Fruit fly (Drosophila melanogaster): Measurements from ENCODE around the gene cad.

The cad gene

dm6 chr2L:20797515-20797847 lies 26.9 kb downstream of the cad start, which contains the start of gene CG9328:
Gene CG9328 (plus strand): TSS chr2L:20797715.
- TF ChIP-seq CG12391 (tag; optimal IDR thresholded peaks at IDR 0.05) = peak; percentile 39
- TF ChIP-seq oc (tag; optimal IDR thresholded peaks at IDR 0.05) = peak; percentile 72
- peak; percentile 68 for TF ChIP-seq Ets65A (GFP tag)
- no peak for TF ChIP-seq ttk (GFP tag; IDR thresholded peaks at IDR 0.05)
- TF ChIP-seq CG6254 (GFP tag; optimal IDR thresholded peaks at IDR 0.05) = no peak
- peak; percentile 45 for TF ChIP-seq Meics (GFP tag; optimal IDR thresholded peaks at IDR 0.05)
- no peak for TF ChIP-seq zen (tag; optimal IDR thresholded peaks at IDR 0.05)
- no peak for TF ChIP-seq E2f2 (GFP tag; IDR thresholded peaks at IDR 0.05)
- no peak for TF ChIP-seq CG31388 (GFP tag; optimal IDR thresholded peaks at IDR 0.05)
- TF ChIP-seq wdn (GFP tag; IDR thresholded peaks at IDR 0.05) = no peak
- TF ChIP-seq nmo (GFP tag; optimal IDR thresholded peaks at IDR 0.05) = peak; percentile 5
- TF ChIP-seq Dad (GFP tag; optimal IDR thresholded peaks at IDR 0.05) = no peak
- no peak for TF ChIP-seq tio (GFP tag; optimal IDR thresholded peaks at IDR 0.05)
- TF ChIP-seq fd64A (GFP tag; optimal IDR thresholded peaks at IDR 0.05) = no peak
- TF ChIP-seq dmrt99B (tag; optimal IDR thresholded peaks at IDR 0.05) = peak; percentile 45
- TF ChIP-seq HLH54F (GFP tag; optimal IDR thresholded peaks at IDR 0.05) = peak; percentile 18
- TF ChIP-seq sisA (GFP tag; IDR thresholded peaks at IDR 0.05) = no peak
- no peak for TF ChIP-seq eve (GFP tag; optimal IDR thresholded peaks at IDR 0.05)
- TF ChIP-seq Opbp (GFP tag; IDR thresholded peaks at IDR 0.05; ENCODE audit: partially characterized antibody) = peak; percentile 64
- peak; percentile 39 for TF ChIP-seq CG4707 (GFP tag; optimal IDR thresholded peaks at IDR 0.05)
- no peak for TF ChIP-seq CG7556 (GFP tag; optimal IDR thresholded peaks at IDR 0.05)
- TF ChIP-seq CG11695 (GFP tag; IDR thresholded peaks at IDR 0.05) = peak; percentile 48; the same call in 1 of the 3 replicates
- TF ChIP-seq CG10654 (GFP tag; optimal IDR thresholded peaks at IDR 0.05) = no peak
- peak; percentile 59 for TF ChIP-seq Ets97D (GFP tag; optimal IDR thresholded peaks at IDR 0.05)
- no peak for TF ChIP-seq Doc3 (GFP tag; IDR thresholded peaks at IDR 0.05; ENCODE audit: partially characterized antibody)
- TF ChIP-seq YL-1 (GFP tag; optimal IDR thresholded peaks at IDR 0.05) = no peak
- TF ChIP-seq Mrtf (GFP tag; IDR thresholded peaks at IDR 0.05) = no peak
- peak; percentile 62 for TF ChIP-seq gsb-n (tag; optimal IDR thresholded peaks at IDR 0.05)
- TF ChIP-seq Oli (tag; optimal IDR thresholded peaks at IDR 0.05) = no peak
- peak; percentile 53 for TF ChIP-seq caup (GFP tag; optimal IDR thresholded peaks at IDR 0.05; ENCODE audit: severe bottlenecking)
- TF ChIP-seq CG6654 (GFP tag; optimal IDR thresholded peaks at IDR 0.05) = no peak
- TF ChIP-seq BEAF-32 (GFP tag; optimal IDR thresholded peaks at IDR 0.05) = peak; percentile 66
- peak; percentile 25 for TF ChIP-seq mam (GFP tag; optimal IDR thresholded peaks at IDR 0.05)
- peak; percentile 46 for TF ChIP-seq CG8924 (tag; optimal IDR thresholded peaks at IDR 0.05)
- TF ChIP-seq CG10274 (GFP tag; optimal IDR thresholded peaks at IDR 0.05) = no peak
- no peak for TF ChIP-seq chif (GFP tag; optimal IDR thresholded peaks at IDR 0.05)
- no peak for TF ChIP-seq Dfd (GFP tag; optimal IDR thresholded peaks at IDR 0.05)
- TF ChIP-seq CG13894 (tag; optimal IDR thresholded peaks at IDR 0.05) = peak; percentile 74
- peak; percentile 78 for TF ChIP-seq bbx (GFP tag; IDR thresholded peaks at IDR 0.05; ENCODE audit: partially characterized antibody)
- TF ChIP-seq grau (tag; optimal IDR thresholded peaks at IDR 0.05) = peak; percentile 45
- TF ChIP-seq Awh (GFP tag; IDR thresholded peaks at IDR 0.05) = 0 out of 2 replicates have a peak, but pooled peaks have one; percentile 6
- TF ChIP-seq dan (GFP tag; IDR thresholded peaks at IDR 0.05) = no peak
- TF ChIP-seq rib (GFP tag; IDR thresholded peaks at IDR 0.05) = peak; percentile 62; the same call in 1 of the 2 replicates
- peak; percentile 83; the same call in 2 of the 3 replicates for TF ChIP-seq ci (GFP tag; IDR thresholded peaks at IDR 0.05)
- peak; percentile 30 for TF ChIP-seq Sry-δ (GFP tag; optimal IDR thresholded peaks at IDR 0.05)
- peak; percentile 35 for TF ChIP-seq Fer1 (GFP tag; optimal IDR thresholded peaks at IDR 0.05)
- peak; percentile 72 for TF ChIP-seq CG18599 (GFP tag; optimal IDR thresholded peaks at IDR 0.05)
- peak; percentile 12 for TF ChIP-seq Sry-β (GFP tag; optimal IDR thresholded peaks at IDR 0.05)
- no peak for TF ChIP-seq en (GFP tag; optimal IDR thresholded peaks at IDR 0.05)
- TF ChIP-seq CG17829 (tag; optimal IDR thresholded peaks at IDR 0.05) = peak; percentile 70
- TF ChIP-seq abd-A (tag; optimal IDR thresholded peaks at IDR 0.05) = peak; percentile 7

Measured in whole organism, embryonic.